Worm (Caenorhabditis elegans) whole organism, L2 larva: ENCODE measurements around the gene T05G5.4.

Source experiments
- C34F6.9 ChIP-seq: fragments of 150-350 bp; optimal IDR thresholded peaks from 2 replicates; lab custom pipeline; 2014; ENCODE audit warnings: missing biosample characterization, missing genetic modification characterization
- F13H6.1 ChIP-seq: sonication (generic microtip); optimal IDR thresholded peaks from 2 replicates; lab custom pipeline; 2016; ENCODE audit warnings: missing genetic modification characterization, missing compliant biosample characterization
- R02D3.7 ChIP-seq: fragments of 150-350 bp; optimal IDR thresholded peaks from 2 replicates; lab custom pipeline; 2014; ENCODE audit warnings: missing biosample characterization, missing genetic modification characterization
- Y55F3AM.14 ChIP-seq: fragments of 200-800 bp; sonication (Bioruptor generic); optimal IDR thresholded peaks from 2 replicates; lab custom pipeline; 2018; ENCODE audit warnings: mild to moderate bottlenecking, missing genetic modification characterization, missing compliant biosample characterization
- alr-1 ChIP-seq: fragments of 150-350 bp; optimal IDR thresholded peaks from 2 replicates; lab custom pipeline; 2014; ENCODE audit warnings: missing biosample characterization, missing genetic modification characterization
- blmp-1 ChIP-seq: sonication (generic microtip); optimal IDR thresholded peaks from 2 replicates; lab custom pipeline; 2017; ENCODE audit warnings: missing genetic modification characterization, mild to moderate bottlenecking, missing compliant biosample characterization, antibody characterized with exemption, moderate library complexity; ENCODE audit not compliant: insufficient read depth
- ceh-16 ChIP-seq: fragments of 150-350 bp; optimal IDR thresholded peaks from 2 replicates; lab custom pipeline; 2014; ENCODE audit warnings: missing biosample characterization, missing genetic modification characterization
- ceh-82 ChIP-seq: fragments of 150-350 bp; optimal IDR thresholded peaks from 2 replicates; lab custom pipeline; 2014; ENCODE audit warnings: missing biosample characterization, missing genetic modification characterization
- egl-27 ChIP-seq: sonication (generic microtip); optimal IDR thresholded peaks from 3 replicates; lab custom pipeline; 2017; ENCODE audit warnings: missing biosample characterization, missing genetic modification reagents, missing genetic modification characterization
- elt-1 ChIP-seq: fragments of 150-350 bp; optimal IDR thresholded peaks from 2 replicates; lab custom pipeline; 2014; ENCODE audit warnings: missing biosample characterization, missing genetic modification characterization
- lin-11 ChIP-seq: fragments of 150-350 bp; sonication (generic microtip); optimal IDR thresholded peaks from 2 replicates; lab custom pipeline; 2014; ENCODE audit warnings: missing biosample characterization, missing genetic modification characterization, inconsistent platforms, mixed read lengths
- lin-13 ChIP-seq: fragments of 150-350 bp; optimal IDR thresholded peaks from 2 replicates; lab custom pipeline; 2014; ENCODE audit warnings: missing biosample characterization, missing genetic modification reagents, missing genetic modification characterization
- lin-39 ChIP-seq: fragments of 150-350 bp; optimal IDR thresholded peaks from 2 replicates; lab custom pipeline; 2014; ENCODE audit warnings: missing biosample characterization, missing genetic modification reagents, missing genetic modification characterization
- lsy-2 ChIP-seq, 2 experiments: fragments of 150-350 bp in 1 of 2; sonication (generic microtip) in 1 of 2; optimal IDR thresholded peaks; 2 replicates each; lab custom pipeline; 2014 to 2017; ENCODE audit warnings: missing biosample characterization in 2 of 2, missing genetic modification characterization in 2 of 2
- mab-5 ChIP-seq: fragments of 150-350 bp; optimal IDR thresholded peaks from 2 replicates; lab custom pipeline; 2014; ENCODE audit warnings: missing biosample characterization, missing genetic modification characterization
- mbf-1 ChIP-seq: sonication (generic microtip); optimal IDR thresholded peaks from 2 replicates; lab custom pipeline; 2017; ENCODE audit warnings: missing biosample characterization, missing genetic modification characterization
- mdl-1 ChIP-seq, 2 experiments: fragments of 150-350 bp in 1 of 2; sonication (generic microtip) in 1 of 2; optimal IDR thresholded peaks; 2 replicates each; lab custom pipeline; 2017; ENCODE audit warnings: missing biosample characterization in 2 of 2, missing genetic modification characterization in 2 of 2
- nhr-10 ChIP-seq: sonication (generic microtip); optimal IDR thresholded peaks from 2 replicates; lab custom pipeline; 2017; ENCODE audit warnings: missing biosample characterization, missing genetic modification characterization
- nhr-129 ChIP-seq: fragments of 150-350 bp; optimal IDR thresholded peaks from 2 replicates; lab custom pipeline; 2014; ENCODE audit warnings: missing biosample characterization, missing genetic modification characterization
- nhr-23 ChIP-seq: fragments of 150-350 bp; optimal IDR thresholded peaks from 2 replicates; lab custom pipeline; 2014; ENCODE audit warnings: missing biosample characterization, missing genetic modification reagents, missing genetic modification characterization
- nhr-25 ChIP-seq: fragments of 150-350 bp; sonication (generic microtip); optimal IDR thresholded peaks from 3 replicates; lab custom pipeline; 2014; ENCODE audit warnings: missing biosample characterization, missing genetic modification characterization
- nhr-6 ChIP-seq: fragments of 150-350 bp; optimal IDR thresholded peaks from 2 replicates; lab custom pipeline; 2014; ENCODE audit warnings: missing biosample characterization, missing genetic modification characterization
- peb-1 ChIP-seq: fragments of 150-350 bp; optimal IDR thresholded peaks from 2 replicates; lab custom pipeline; 2014; ENCODE audit warnings: missing biosample characterization, missing genetic modification characterization
- sem-4 ChIP-seq: fragments of 150-350 bp; optimal IDR thresholded peaks from 2 replicates; lab custom pipeline; 2014; ENCODE audit warnings: missing biosample characterization, missing genetic modification reagents, missing genetic modification characterization
- sma-9 ChIP-seq, 2 experiments: fragments of 150-350 bp in 1 of 2; sonication (generic microtip) in 1 of 2; optimal IDR thresholded peaks; 2 replicates each; lab custom pipeline; 2014 to 2016; ENCODE audit warnings: missing genetic modification characterization in 2 of 2, mild to moderate bottlenecking in 1 of 2, missing biosample characterization in 1 of 2, missing compliant biosample characterization in 1 of 2, missing genetic modification reagents in 1 of 2, moderate library complexity in 1 of 2
- snpc-4 ChIP-seq: fragments of 150-350 bp; optimal IDR thresholded peaks from 2 replicates; lab custom pipeline; 2014; ENCODE audit warnings: missing biosample characterization, missing genetic modification characterization
- unc-62 ChIP-seq: fragments of 150-350 bp; optimal IDR thresholded peaks from 2 replicates; lab custom pipeline; 2014; ENCODE audit warnings: missing biosample characterization, missing genetic modification reagents, missing genetic modification characterization
- zag-1 ChIP-seq: fragments of 150-350 bp; optimal IDR thresholded peaks from 2 replicates; lab custom pipeline; 2014; ENCODE audit warnings: missing biosample characterization, missing genetic modification characterization
- ztf-4 ChIP-seq: fragments of 150-350 bp; optimal IDR thresholded peaks from 2 replicates; lab custom pipeline; 2014; ENCODE audit warnings: missing biosample characterization, missing genetic modification characterization

The T05G5.4 gene

DNA sequence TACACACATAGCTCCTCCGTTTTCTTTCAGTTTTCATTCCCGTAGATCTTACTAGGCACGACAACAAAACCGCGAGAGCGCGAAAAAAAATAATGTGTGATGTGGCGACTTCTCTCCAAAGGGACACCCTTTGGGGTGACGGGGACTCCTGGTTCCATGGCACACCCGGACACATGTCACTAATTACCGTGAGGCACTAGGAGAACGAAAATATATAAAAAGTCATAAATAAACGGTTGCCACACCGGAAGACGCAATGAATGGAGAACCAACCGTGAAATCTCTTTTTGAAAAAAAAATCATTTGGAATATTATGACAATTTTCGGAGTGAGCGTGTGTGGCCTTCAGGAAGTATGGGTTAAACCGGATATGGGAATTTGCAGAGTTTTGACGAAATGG, 18.3 kb upstream of the T05G5.4 start:
- TF ChIP-seq elt-1 (tag; lab: Kevin White, UChicago) (no peak), nhr-6 (tag; lab: Kevin White, UChicago) (no peak), mbf-1 (tag; lab: Kevin White, UChicago) (no peak), ceh-16 (tag; lab: Kevin White, UChicago) (no peak), snpc-4 (tag; lab: Kevin White, UChicago) (no peak), blmp-1 (tag; lab: Kevin White, UChicago) (no peak), nhr-25 (tag; lab: Kevin White, UChicago) (no peak), F13H6.1 (tag; lab: Kevin White, UChicago) (no peak), mdl-1 (tag; optimal IDR thresholded peaks at IDR 0.05; lab: Kevin White, UChicago) (no peak), alr-1 (tag; lab: Kevin White, UChicago) (no peak), Y55F3AM.14 (GFP tag; lab: Kevin White, UChicago) (no peak), R02D3.7 (tag; lab: Kevin White, UChicago) (no peak), lin-13 (GFP tag; lab: Kevin White, UChicago) (no peak), ceh-82 (no peak), zag-1 (no peak), egl-27 (tag; lab: Kevin White, UChicago) (no peak), nhr-10 (no peak), sma-9 (GFP tag; optimal IDR thresholded peaks at IDR 0.05; lab: Kevin White, UChicago) (no peak), sma-9 (tag; optimal IDR thresholded peaks at IDR 0.05; lab: Kevin White, UChicago) (no peak), lin-39 (tag; lab: Kevin White, UChicago) (no peak)
- TF ChIP-seq, all 48 proteins: peak for 0

DNA sequence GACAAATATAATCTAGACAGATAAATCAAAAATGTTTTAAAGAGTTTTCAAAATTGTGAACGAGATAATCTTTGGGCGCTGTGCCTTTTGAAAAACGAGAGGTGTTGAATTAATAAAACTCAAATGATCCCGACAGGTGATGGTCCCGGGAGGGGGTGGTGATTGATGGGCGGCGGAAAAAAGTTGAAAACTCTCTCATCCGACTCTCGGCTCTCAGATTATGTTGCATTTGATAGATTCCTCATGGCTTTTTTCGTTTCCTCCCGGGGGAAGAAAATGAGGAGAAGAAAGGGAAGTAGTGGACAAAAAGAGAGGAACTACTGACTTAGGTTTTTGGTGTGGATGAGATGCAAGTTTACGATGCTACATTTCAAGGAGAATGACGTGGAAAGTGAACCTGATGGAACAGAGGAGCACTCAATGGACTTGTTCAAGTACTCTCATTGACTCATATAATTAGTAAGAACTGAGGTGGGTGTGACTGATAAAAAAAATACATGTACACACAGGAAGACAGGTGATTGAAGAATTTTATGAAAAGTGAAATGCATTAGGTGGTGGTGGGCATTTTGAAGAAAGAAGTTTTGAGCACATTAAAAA, 17.3 kb upstream of the T05G5.4 start:
- TF ChIP-seq C34F6.9 (tag; lab: Kevin White, UChicago) (peak; percentile 8), zag-1 (peak; percentile 40), Y55F3AM.14 (GFP tag; lab: Kevin White, UChicago) (no peak), mab-5 (tag; lab: Kevin White, UChicago) (peak; percentile 45), unc-62 (GFP tag; lab: Kevin White, UChicago) (no peak), lsy-2 (tag; optimal IDR thresholded peaks at IDR 0.05; lab: Kevin White, UChicago) (peak in 1 of 2 experiments; percentile 44)
- TF ChIP-seq, all 48 proteins: peak for 4

DNA sequence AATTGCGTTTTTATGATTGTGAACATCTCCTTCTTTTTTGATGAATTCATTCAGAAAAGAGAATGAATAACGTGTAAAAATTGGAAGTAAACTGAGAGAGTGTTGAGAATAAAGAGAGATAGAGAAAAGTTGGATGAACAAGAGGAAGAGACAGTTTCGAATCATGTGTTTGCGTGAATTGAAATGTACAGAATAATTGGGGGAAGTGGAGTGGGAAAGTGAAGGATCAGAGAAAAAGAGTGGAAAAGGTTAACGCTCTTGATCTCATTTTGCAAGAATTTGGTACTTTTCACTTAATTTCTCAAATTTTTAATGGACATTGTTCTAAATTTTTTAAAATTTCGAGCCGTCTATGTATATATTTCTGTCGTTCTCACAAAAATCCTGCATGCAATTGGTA, 15.4 kb upstream of the T05G5.4 start:
- TF ChIP-seq nhr-23 (tag; lab: Kevin White, UChicago) (no peak), nhr-129 (tag; lab: Kevin White, UChicago) (peak; percentile 19)

DNA sequence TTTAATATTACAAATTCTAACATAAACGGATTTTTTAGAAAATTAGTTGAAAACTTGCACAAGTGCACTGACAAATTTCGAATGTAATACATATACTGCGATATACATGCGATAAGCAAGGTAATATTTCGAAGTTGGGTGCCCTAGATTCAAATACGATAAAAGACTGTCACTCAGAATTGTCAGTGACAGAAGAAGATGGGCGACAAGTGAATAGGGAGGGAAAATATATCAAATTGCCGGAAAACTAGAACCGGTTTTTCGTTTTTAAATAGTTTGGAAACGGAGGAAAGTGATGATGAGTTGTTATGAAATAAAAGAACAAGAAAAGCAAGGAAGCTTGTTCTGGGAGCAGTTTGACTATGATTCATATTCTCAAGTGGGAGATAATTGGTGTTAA, 14.7 kb upstream of the T05G5.4 start:
- TF ChIP-seq ztf-4 (tag; lab: Kevin White, UChicago) (no peak), mbf-1 (tag; lab: Kevin White, UChicago) (no peak), Y55F3AM.14 (GFP tag; lab: Kevin White, UChicago) (no peak), C34F6.9 (tag; lab: Kevin White, UChicago) (no peak)

DNA sequence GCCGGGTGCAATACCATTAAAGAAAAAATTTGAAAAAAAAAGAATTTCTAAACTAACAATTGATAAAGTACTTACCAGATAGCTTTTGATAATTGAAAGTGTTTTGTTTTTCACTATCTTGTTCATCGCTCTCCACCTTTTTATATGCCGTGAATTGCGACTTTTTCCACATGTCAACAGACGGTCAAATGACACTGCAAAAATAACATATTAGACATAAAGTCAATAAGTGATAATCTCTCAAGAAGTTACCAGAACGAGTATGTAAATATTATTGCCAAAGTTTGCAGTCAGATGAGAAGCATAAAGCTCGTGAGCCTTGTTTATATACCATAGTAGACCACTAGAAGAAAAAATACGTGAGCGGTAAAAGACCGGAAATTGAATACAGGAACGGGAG, 12.9 kb upstream of the T05G5.4 start, which contains the start of gene dao-6:
Gene dao-6 (minus strand): TSS at position 345 of the 400 bp plus-strand sequence.
- peak; percentile 42 for TF ChIP-seq nhr-129 (tag; lab: Kevin White, UChicago)
- no peak for TF ChIP-seq lin-13 (GFP tag; lab: Kevin White, UChicago)
- TF ChIP-seq, all 48 proteins: peak for 1

DNA sequence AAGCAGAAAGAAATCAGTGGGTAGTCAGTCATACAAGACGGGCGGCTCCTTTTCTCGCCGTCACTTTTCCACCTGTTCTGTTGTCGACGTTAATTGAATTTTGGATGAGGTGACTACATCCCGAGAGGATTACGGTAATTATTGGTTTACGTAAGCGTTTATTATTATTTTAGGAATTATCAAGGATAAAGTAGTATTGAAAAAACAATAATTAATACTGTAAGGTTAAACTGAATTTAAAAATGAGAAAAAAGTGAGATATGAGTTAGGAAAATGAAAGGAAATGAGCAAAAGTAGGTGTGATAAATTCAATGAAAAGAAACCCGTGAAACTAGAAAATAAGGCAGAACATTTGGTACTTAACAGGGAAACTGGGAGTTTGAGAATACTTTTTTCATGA, 9.8 kb upstream of the T05G5.4 start, which contains the start of gene hlh-4:
Gene hlh-4 (minus strand): TSS at position 101 of the 400 bp plus-strand sequence.
- TF ChIP-seq lin-11 (tag; lab: Kevin White, UChicago) (no peak), peb-1 (no peak), lin-13 (GFP tag; lab: Kevin White, UChicago) (no peak), sem-4 (tag; lab: Kevin White, UChicago) (no peak), snpc-4 (tag; lab: Kevin White, UChicago) (no peak), mab-5 (tag; lab: Kevin White, UChicago) (no peak)
